Worm (Caenorhabditis elegans) whole organism, L2 larva: ENCODE measurements around the gene unc-71.

Experiments used
- C34F6.9 ChIP-seq: fragments of 150-350 bp; optimal IDR thresholded peaks from 2 replicates; lab custom pipeline; 2014; ENCODE audit warnings: missing biosample characterization, missing genetic modification characterization
- F13H6.1 ChIP-seq: sonication (generic microtip); optimal IDR thresholded peaks from 2 replicates; lab custom pipeline; 2016; ENCODE audit warnings: missing genetic modification characterization, missing compliant biosample characterization
- R02D3.7 ChIP-seq: fragments of 150-350 bp; optimal IDR thresholded peaks from 2 replicates; lab custom pipeline; 2014; ENCODE audit warnings: missing biosample characterization, missing genetic modification characterization
- alr-1 ChIP-seq: fragments of 150-350 bp; optimal IDR thresholded peaks from 2 replicates; lab custom pipeline; 2014; ENCODE audit warnings: missing biosample characterization, missing genetic modification characterization
- aly-2 ChIP-seq: fragments of 150-350 bp; optimal IDR thresholded peaks from 2 replicates; lab custom pipeline; 2014; ENCODE audit warnings: missing biosample characterization, missing genetic modification characterization
- ama-1 ChIP-seq: fragments of 150-350 bp; optimal IDR thresholded peaks from 2 replicates; lab custom pipeline; 2018; ENCODE audit warnings: inconsistent platforms
- blmp-1 ChIP-seq: sonication (generic microtip); optimal IDR thresholded peaks from 2 replicates; lab custom pipeline; 2017; ENCODE audit warnings: missing genetic modification characterization, mild to moderate bottlenecking, missing compliant biosample characterization, antibody characterized with exemption, moderate library complexity; ENCODE audit not compliant: insufficient read depth
- ceh-82 ChIP-seq: fragments of 150-350 bp; optimal IDR thresholded peaks from 2 replicates; lab custom pipeline; 2014; ENCODE audit warnings: missing biosample characterization, missing genetic modification characterization
- elt-1 ChIP-seq: fragments of 150-350 bp; optimal IDR thresholded peaks from 2 replicates; lab custom pipeline; 2014; ENCODE audit warnings: missing biosample characterization, missing genetic modification characterization
- elt-3 ChIP-seq: sonication (generic microtip); optimal IDR thresholded peaks from 2 replicates; lab custom pipeline; 2017; ENCODE audit warnings: missing biosample characterization, missing genetic modification characterization
- fos-1 ChIP-seq: fragments of 150-350 bp; optimal IDR thresholded peaks from 2 replicates; lab custom pipeline; 2014; ENCODE audit warnings: missing biosample characterization, missing genetic modification characterization
- gmeb-1 ChIP-seq: fragments of 150-350 bp; optimal IDR thresholded peaks from 2 replicates; lab custom pipeline; 2014; ENCODE audit warnings: missing biosample characterization, missing genetic modification characterization
- lin-11 ChIP-seq: fragments of 150-350 bp; sonication (generic microtip); optimal IDR thresholded peaks from 2 replicates; lab custom pipeline; 2014; ENCODE audit warnings: missing biosample characterization, missing genetic modification characterization, inconsistent platforms, mixed read lengths
- lin-13 ChIP-seq: fragments of 150-350 bp; optimal IDR thresholded peaks from 2 replicates; lab custom pipeline; 2014; ENCODE audit warnings: missing biosample characterization, missing genetic modification reagents, missing genetic modification characterization
- mab-5 ChIP-seq: fragments of 150-350 bp; optimal IDR thresholded peaks from 2 replicates; lab custom pipeline; 2014; ENCODE audit warnings: missing biosample characterization, missing genetic modification characterization
- mbf-1 ChIP-seq: sonication (generic microtip); optimal IDR thresholded peaks from 2 replicates; lab custom pipeline; 2017; ENCODE audit warnings: missing biosample characterization, missing genetic modification characterization
- mdl-1 ChIP-seq, 2 experiments: fragments of 150-350 bp in 1 of 2; sonication (generic microtip) in 1 of 2; optimal IDR thresholded peaks; 2 replicates each; lab custom pipeline; 2017; ENCODE audit warnings: missing biosample characterization in 2 of 2, missing genetic modification characterization in 2 of 2
- nhr-10 ChIP-seq: sonication (generic microtip); optimal IDR thresholded peaks from 2 replicates; lab custom pipeline; 2017; ENCODE audit warnings: missing biosample characterization, missing genetic modification characterization
- nhr-11 ChIP-seq: fragments of 150-350 bp; optimal IDR thresholded peaks from 2 replicates; lab custom pipeline; 2014; ENCODE audit warnings: missing biosample characterization, missing genetic modification characterization
- nhr-12 ChIP-seq: fragments of 150-350 bp; optimal IDR thresholded peaks from 2 replicates; lab custom pipeline; 2014; ENCODE audit warnings: missing biosample characterization, missing genetic modification characterization
- nhr-129 ChIP-seq: fragments of 150-350 bp; optimal IDR thresholded peaks from 2 replicates; lab custom pipeline; 2014; ENCODE audit warnings: missing biosample characterization, missing genetic modification characterization
- nhr-23 ChIP-seq: fragments of 150-350 bp; optimal IDR thresholded peaks from 2 replicates; lab custom pipeline; 2014; ENCODE audit warnings: missing biosample characterization, missing genetic modification reagents, missing genetic modification characterization
- nhr-237 ChIP-seq: fragments of 150-350 bp; optimal IDR thresholded peaks from 2 replicates; lab custom pipeline; 2014; ENCODE audit warnings: missing biosample characterization, missing genetic modification characterization
- nhr-6 ChIP-seq: fragments of 150-350 bp; optimal IDR thresholded peaks from 2 replicates; lab custom pipeline; 2014; ENCODE audit warnings: missing biosample characterization, missing genetic modification characterization
- nhr-77 ChIP-seq: fragments of 150-350 bp; optimal IDR thresholded peaks from 2 replicates; lab custom pipeline; 2014; ENCODE audit warnings: missing biosample characterization, missing genetic modification characterization
- sem-4 ChIP-seq: fragments of 150-350 bp; optimal IDR thresholded peaks from 2 replicates; lab custom pipeline; 2014; ENCODE audit warnings: missing biosample characterization, missing genetic modification reagents, missing genetic modification characterization
- skn-1 ChIP-seq: sonication (generic microtip); optimal IDR thresholded peaks from 2 replicates; lab custom pipeline; 2017; ENCODE audit warnings: missing biosample characterization, missing genetic modification characterization
- sma-3 ChIP-seq: sonication (generic microtip); optimal IDR thresholded peaks from 2 replicates; lab custom pipeline; 2016; ENCODE audit warnings: missing genetic modification reagents, missing genetic modification characterization, missing compliant biosample characterization
- snpc-4 ChIP-seq: fragments of 150-350 bp; optimal IDR thresholded peaks from 2 replicates; lab custom pipeline; 2014; ENCODE audit warnings: missing biosample characterization, missing genetic modification characterization
- unc-39 ChIP-seq: fragments of 150-350 bp; optimal IDR thresholded peaks from 2 replicates; lab custom pipeline; 2014; ENCODE audit warnings: missing biosample characterization, missing genetic modification characterization
- unc-62 ChIP-seq: fragments of 150-350 bp; optimal IDR thresholded peaks from 2 replicates; lab custom pipeline; 2014; ENCODE audit warnings: missing biosample characterization, missing genetic modification reagents, missing genetic modification characterization
- zag-1 ChIP-seq: fragments of 150-350 bp; optimal IDR thresholded peaks from 2 replicates; lab custom pipeline; 2014; ENCODE audit warnings: missing biosample characterization, missing genetic modification characterization
- ztf-4 ChIP-seq: fragments of 150-350 bp; optimal IDR thresholded peaks from 2 replicates; lab custom pipeline; 2014; ENCODE audit warnings: missing biosample characterization, missing genetic modification characterization

The unc-71 gene

ce11 chrIII:12904987-12905541 lies 13.5 kb upstream of the unc-71 start, which contains the start of gene cox-5A (continued):
- TF ChIP-seq elt-3 (tag; lab: Kevin White, UChicago) (no peak), nhr-6 (tag; lab: Kevin White, UChicago) (peak; percentile 99), mdl-1 (tag; optimal IDR thresholded peaks at IDR 0.05; lab: Kevin White, UChicago) (peak; percentile 82 to 92), lin-13 (GFP tag; lab: Kevin White, UChicago) (peak; percentile 99), nhr-237 (tag; lab: Kevin White, UChicago) (peak; percentile 89), F13H6.1 (tag; lab: Kevin White, UChicago) (peak; percentile 99), aly-2 (peak; percentile 62)
- TF ChIP-seq, all 48 proteins: peak for 40

ce11 chrIII:12904052-12904451 lies 12.5 kb upstream of the unc-71 start:
- TF ChIP-seq nhr-129 (tag; lab: Kevin White, UChicago) (no peak), nhr-23 (tag; lab: Kevin White, UChicago) (no peak), R02D3.7 (tag; lab: Kevin White, UChicago) (no peak), elt-1 (tag; lab: Kevin White, UChicago) (no peak), mab-5 (peak; percentile 76), C34F6.9 (no peak)

- TF ChIP-seq nhr-11 (tag; lab: Kevin White, UChicago) = no peak
- TF ChIP-seq mbf-1 (tag; lab: Kevin White, UChicago) = no peak
- no peak for TF ChIP-seq snpc-4 (tag; lab: Kevin White, UChicago)
- no peak for TF ChIP-seq gmeb-1
- TF ChIP-seq elt-1 (tag; lab: Kevin White, UChicago) = no peak
- no peak for TF ChIP-seq unc-62 (GFP tag; lab: Kevin White, UChicago)
- no peak for TF ChIP-seq blmp-1
- no peak for TF ChIP-seq aly-2
- TF ChIP-seq R02D3.7 (tag; lab: Kevin White, UChicago) = no peak
- no peak for TF ChIP-seq nhr-6 (tag; lab: Kevin White, UChicago)
- no peak for TF ChIP-seq lin-11 (tag; lab: Kevin White, UChicago)
- TF ChIP-seq nhr-12 (tag; lab: Kevin White, UChicago) = no peak
- TF ChIP-seq fos-1 (tag; lab: Kevin White, UChicago) = no peak
- no peak for TF ChIP-seq mab-5
- TF ChIP-seq sma-3 = no peak
- no peak for TF ChIP-seq ztf-4 (tag; lab: Kevin White, UChicago)
- no peak for TF ChIP-seq nhr-10 (tag; lab: Kevin White, UChicago)
Observed at ce11 chrIII:12894207-12894606, 2.7 kb upstream of the unc-71 start.

ce11 chrIII:12892767-12893166 lies 1.2 kb upstream of the unc-71 start:
- no peak for TF ChIP-seq lin-11 (tag; lab: Kevin White, UChicago)
- no peak for TF ChIP-seq unc-39 (tag; lab: Kevin White, UChicago)
- TF ChIP-seq zag-1 (tag; lab: Kevin White, UChicago) = no peak
- no peak for TF ChIP-seq ama-1 (lab: Kevin White, UChicago)
- no peak for TF ChIP-seq ztf-4 (tag; lab: Kevin White, UChicago)
- TF ChIP-seq C34F6.9 = no peak
- no peak for TF ChIP-seq nhr-77 (tag; lab: Kevin White, UChicago)
- no peak for TF ChIP-seq mdl-1 (tag; optimal IDR thresholded peaks at IDR 0.05; lab: Kevin White, UChicago)
- no peak for TF ChIP-seq ceh-82 (tag; lab: Kevin White, UChicago)
- no peak for TF ChIP-seq snpc-4 (tag; lab: Kevin White, UChicago)
- TF ChIP-seq skn-1 (tag; lab: Kevin White, UChicago) = no peak
- no peak for TF ChIP-seq nhr-12 (tag; lab: Kevin White, UChicago)

ce11 chrIII:12885153-12885552 lies 6.4 kb downstream of the unc-71 start:
- no peak for TF ChIP-seq sem-4 (tag; lab: Kevin White, UChicago)
- TF ChIP-seq nhr-10 (tag; lab: Kevin White, UChicago) = no peak
- no peak for TF ChIP-seq aly-2
- no peak for TF ChIP-seq blmp-1
- no peak for TF ChIP-seq zag-1 (tag; lab: Kevin White, UChicago)
- TF ChIP-seq alr-1 (tag; lab: Kevin White, UChicago) = no peak
- TF ChIP-seq sma-3 = no peak

- TF ChIP-seq F13H6.1 (tag; lab: Kevin White, UChicago) (no peak), blmp-1 (no peak)
Observed at ce11 chrIII:12880704-12881103, 10.8 kb downstream of the unc-71 start.
